Worm (Caenorhabditis elegans) whole organism, L1 larva: Measurements from ENCODE around the gene Y54G2A.11.
A peak's percentile ranks its signal among the peaks of the same experiment; 100 is the strongest.
"Not testable (repeated sequence)": the region's sequence is repeated elsewhere in the genome, so short reads cannot be mapped to it uniquely, and the experiment has no call there.

ENCODE experiments used
- C34B4.2 ChIP-seq: sonication (generic microtip); optimal IDR thresholded peaks from 2 replicates; lab custom pipeline; 2017; ENCODE audit warnings: mild to moderate bottlenecking, missing genetic modification characterization, missing compliant biosample characterization
- F16B12.6 ChIP-seq: fragments of 150-350 bp; optimal IDR thresholded peaks from 2 replicates; lab custom pipeline; 2014; ENCODE audit warnings: missing biosample characterization, missing genetic modification characterization
- Y116A8C.19 ChIP-seq: sonication (generic microtip); optimal IDR thresholded peaks from 2 replicates; lab custom pipeline; 2016; ENCODE audit warnings: missing compliant biosample characterization, missing genetic modification characterization, borderline replicate concordance
- aha-1 ChIP-seq: fragments of 150-350 bp; optimal IDR thresholded peaks from 2 replicates; lab custom pipeline; 2014; ENCODE audit warnings: missing biosample characterization, missing genetic modification characterization
- alr-1 ChIP-seq: fragments of 200-800 bp; sonication (Bioruptor generic); optimal IDR thresholded peaks from 2 replicates; lab custom pipeline; 2018; ENCODE audit warnings: borderline replicate concordance, mild to moderate bottlenecking, missing genetic modification characterization, missing compliant biosample characterization
- blmp-1 ChIP-seq: fragments of 150-350 bp; optimal IDR thresholded peaks from 2 replicates; lab custom pipeline; 2014; ENCODE audit warnings: missing biosample characterization, missing genetic modification characterization
- ceh-63 ChIP-seq: fragments of 200-800 bp; sonication (Bioruptor generic); optimal IDR thresholded peaks from 2 replicates; lab custom pipeline; 2018; ENCODE audit warnings: mild to moderate bottlenecking, missing genetic modification characterization, missing compliant biosample characterization
- ceh-8 ChIP-seq: fragments of 200-800 bp; sonication (Bioruptor generic); optimal IDR thresholded peaks from 2 replicates; lab custom pipeline; 2018; ENCODE audit warnings: mild to moderate bottlenecking, missing genetic modification characterization, moderate library complexity, missing compliant biosample characterization
- dsc-1 ChIP-seq: sonication (generic microtip); optimal IDR thresholded peaks from 2 replicates; lab custom pipeline; 2016; ENCODE audit warnings: mild to moderate bottlenecking, missing genetic modification characterization, missing compliant biosample characterization
- efl-1 ChIP-seq, 4 experiments: fragments of 150-350 bp; optimal IDR thresholded peaks in 3 of 4; peaks in 1 of 4; 1 replicate in 1 of 4; 2 replicates in 3 of 4; lab custom pipeline; 2014; ENCODE audit warnings: missing biosample characterization in 2 of 4, missing genetic modification characterization in 2 of 4, missing genetic modification reagents in 2 of 4
- efl-3 ChIP-seq: fragments of 200-800 bp; sonication (Bioruptor generic); optimal IDR thresholded peaks from 2 replicates; lab custom pipeline; 2018; ENCODE audit warnings: mild to moderate bottlenecking, missing genetic modification characterization, missing compliant biosample characterization
- egl-13 ChIP-seq: sonication (generic microtip); optimal IDR thresholded peaks from 2 replicates; lab custom pipeline; 2016; ENCODE audit warnings: missing genotype, missing genetic modification reagents, missing genetic modification characterization, missing compliant biosample characterization
- elt-3 ChIP-seq, 6 experiments: fragments of 150-350 bp in 1 of 6; sonication (generic microtip); optimal IDR thresholded peaks; 2 replicates each; lab custom pipeline; 2017 to 2018; ENCODE audit warnings: missing biosample characterization in 6 of 6, missing genetic modification characterization in 6 of 6, inconsistent platforms in 1 of 6
- ets-5 ChIP-seq: fragments of 200-800 bp; sonication (Bioruptor generic); IDR thresholded peaks from 2 replicates; pipeline ENCODE4 v1.3.6; 2022; ENCODE audit warnings: missing genetic modification characterization, missing compliant biosample characterization
- fkh-10 ChIP-seq: sonication (generic microtip); optimal IDR thresholded peaks from 2 replicates; lab custom pipeline; 2017; ENCODE audit warnings: missing biosample characterization, missing genetic modification reagents, missing genetic modification characterization
- fkh-4 ChIP-seq: sonication (generic microtip); optimal IDR thresholded peaks from 2 replicates; lab custom pipeline; 2016; ENCODE audit warnings: missing compliant biosample characterization, missing genetic modification characterization, borderline replicate concordance
- fos-1 ChIP-seq: fragments of 150-350 bp; optimal IDR thresholded peaks from 2 replicates; lab custom pipeline; 2014; ENCODE audit warnings: missing biosample characterization, missing genetic modification characterization
- hlh-4 ChIP-seq: sonication (generic microtip); optimal IDR thresholded peaks from 2 replicates; lab custom pipeline; 2016; ENCODE audit warnings: mild to moderate bottlenecking, missing genetic modification characterization, missing compliant biosample characterization
- hpl-2 ChIP-seq: fragments of 150-350 bp; optimal IDR thresholded peaks from 2 replicates; lab custom pipeline; 2014; ENCODE audit warnings: missing biosample characterization, missing genetic modification reagents, missing genetic modification characterization
- irx-1 ChIP-seq: sonication (generic microtip); optimal IDR thresholded peaks from 2 replicates; lab custom pipeline; 2016; ENCODE audit warnings: missing genetic modification characterization, missing compliant biosample characterization
- isw-1 ChIP-seq: fragments of 200-800 bp; sonication (Bioruptor generic); IDR thresholded peaks from 2 replicates; pipeline ENCODE4 v1.3.6; 2022; ENCODE audit warnings: missing genetic modification characterization, missing compliant biosample characterization
- lin-14 ChIP-seq: fragments of 200-800 bp; sonication (Bioruptor generic); optimal IDR thresholded peaks from 2 replicates; lab custom pipeline; 2018; ENCODE audit warnings: mild to moderate bottlenecking, missing genetic modification characterization, moderate library complexity, missing compliant biosample characterization
- lin-35 ChIP-seq, 2 experiments: fragments of 150-350 bp; optimal IDR thresholded peaks; 2 replicates each; lab custom pipeline; 2014; ENCODE audit warnings: missing biosample characterization in 2 of 2, missing genetic modification characterization in 2 of 2, missing genetic modification reagents in 2 of 2
- lir-3 ChIP-seq: sonication (generic microtip); optimal IDR thresholded peaks from 2 replicates; lab custom pipeline; 2016; ENCODE audit warnings: mild to moderate bottlenecking, missing genetic modification characterization, moderate library complexity, missing compliant biosample characterization; ENCODE audit not compliant: poor library complexity
- lsy-2 ChIP-seq, 2 experiments: fragments of 150-350 bp; optimal IDR thresholded peaks; 2 replicates each; lab custom pipeline; 2014; ENCODE audit warnings: missing biosample characterization in 2 of 2, missing genetic modification characterization in 2 of 2
- mep-1 ChIP-seq: fragments of 150-350 bp; optimal IDR thresholded peaks from 2 replicates; lab custom pipeline; 2014; ENCODE audit warnings: missing biosample characterization, missing genetic modification characterization
- nhr-11 ChIP-seq: fragments of 150-350 bp; optimal IDR thresholded peaks from 2 replicates; lab custom pipeline; 2014; ENCODE audit warnings: missing biosample characterization, missing genetic modification characterization
- nhr-12 ChIP-seq: sonication (generic microtip); optimal IDR thresholded peaks from 2 replicates; lab custom pipeline; 2017; ENCODE audit warnings: missing biosample characterization, missing genetic modification characterization
- nhr-19 ChIP-seq: fragments of 200-800 bp; sonication (Bioruptor generic); conservative IDR thresholded peaks from 2 replicates; pipeline ENCODE4 v1.3.6; 2022; ENCODE audit warnings: missing genetic modification characterization, missing compliant biosample characterization
- nhr-237 ChIP-seq: fragments of 150-350 bp; optimal IDR thresholded peaks from 2 replicates; lab custom pipeline; 2014; ENCODE audit warnings: missing biosample characterization, missing genetic modification characterization
- nhr-90 ChIP-seq: sonication (generic microtip); optimal IDR thresholded peaks from 2 replicates; lab custom pipeline; 2016; ENCODE audit warnings: mild to moderate bottlenecking, missing genetic modification characterization, missing compliant biosample characterization; ENCODE audit not compliant: poor library complexity
- pax-3 ChIP-seq: fragments of 200-800 bp; sonication (Bioruptor generic); optimal IDR thresholded peaks from 2 replicates; lab custom pipeline; 2018; ENCODE audit warnings: mild to moderate bottlenecking, missing genetic modification characterization, moderate library complexity, missing compliant biosample characterization
- pqm-1 ChIP-seq: sonication (generic microtip); optimal IDR thresholded peaks from 3 replicates; lab custom pipeline; 2017; ENCODE audit warnings: missing biosample characterization, missing genetic modification characterization
- rnt-1 ChIP-seq: sonication (generic microtip); optimal IDR thresholded peaks from 2 replicates; lab custom pipeline; 2016; ENCODE audit warnings: mild to moderate bottlenecking, missing genetic modification characterization, moderate library complexity, missing compliant biosample characterization
- snu-23 ChIP-seq: sonication (generic microtip); optimal IDR thresholded peaks from 2 replicates; lab custom pipeline; 2016; ENCODE audit warnings: missing genetic modification characterization, missing compliant biosample characterization
- sptf-1 ChIP-seq: fragments of 150-350 bp; optimal IDR thresholded peaks from 2 replicates; lab custom pipeline; 2014; ENCODE audit warnings: missing biosample characterization, missing genetic modification characterization
- sup-37 ChIP-seq: fragments of 200-800 bp; sonication (Bioruptor generic); optimal IDR thresholded peaks from 2 replicates; lab custom pipeline; 2018; ENCODE audit warnings: mild to moderate bottlenecking, missing genetic modification characterization, missing compliant biosample characterization
- tbx-2 ChIP-seq: sonication (generic microtip); optimal IDR thresholded peaks from 2 replicates; lab custom pipeline; 2016; ENCODE audit warnings: missing genetic modification characterization, missing compliant biosample characterization
- tlp-1 ChIP-seq: fragments of 150-350 bp; optimal IDR thresholded peaks from 2 replicates; lab custom pipeline; 2014; ENCODE audit warnings: missing biosample characterization, missing genetic modification characterization
- unc-62 ChIP-seq: fragments of 150-350 bp; optimal IDR thresholded peaks from 2 replicates; lab custom pipeline; 2014; ENCODE audit warnings: missing biosample characterization, missing genetic modification reagents, missing genetic modification characterization
- xbp-1 ChIP-seq: sonication (generic microtip); optimal IDR thresholded peaks from 2 replicates; lab custom pipeline; 2016; ENCODE audit warnings: missing genetic modification characterization, missing compliant biosample characterization
- zag-1 ChIP-seq: fragments of 150-350 bp; optimal IDR thresholded peaks from 2 replicates; lab custom pipeline; 2014; ENCODE audit warnings: missing biosample characterization, missing genetic modification characterization

Y54G2A.11 gene

ce11 chrIV:2725784-2726183 is 45.8 kb downstream of the Y54G2A.11 start, which contains the start of gene ubxn-2 (continued):
- TF ChIP-seq hlh-4 (tag; lab: Kevin White, UChicago) (no peak), aha-1 (peak; percentile 25), hpl-2 (GFP tag; lab: Kevin White, UChicago) (no peak), lir-3 (tag; lab: Kevin White, UChicago) (no peak), alr-1 (tag; lab: Kevin White, UChicago) (no peak), dsc-1 (tag; lab: Kevin White, UChicago) (peak; percentile 88), ets-5 (GFP tag; lab: Robert Waterston, UW) (no peak), pqm-1 (tag; lab: Kevin White, UChicago) (no peak), nhr-19 (GFP tag; lab: Robert Waterston, UW) (peak; percentile 83), tlp-1 (tag; lab: Kevin White, UChicago) (no peak), nhr-12 (tag; lab: Kevin White, UChicago) (no peak), zag-1 (tag; lab: Kevin White, UChicago) (no peak), fkh-10 (GFP tag; lab: Kevin White, UChicago) (no peak), fkh-4 (peak; percentile 56), efl-1 (optimal IDR thresholded peaks at IDR 0.05; lab: Kevin White, UChicago) (peak; percentile 79 to 86), efl-1 (GFP tag; optimal IDR thresholded peaks at IDR 0.05 in 1 of 2; lab: Kevin White, UChicago) (peak; percentile 82 to 98), snu-23 (peak; percentile 92), ceh-8 (GFP tag; lab: Kevin White, UChicago) (peak; percentile 70), mep-1 (peak; percentile 93), lsy-2 (tag; optimal IDR thresholded peaks at IDR 0.05; lab: Kevin White, UChicago) (peak; percentile 89 to 90), xbp-1 (peak; percentile 84), rnt-1 (peak; percentile 94), irx-1 (tag; lab: Kevin White, UChicago) (peak; percentile 78), elt-3 (tag; optimal IDR thresholded peaks at IDR 0.05; lab: Kevin White, UChicago) (peak in 3 of 6 experiments; percentile 20 to 77 (median 63)), unc-62 (GFP tag; lab: Kevin White, UChicago) (no peak), tbx-2 (tag; lab: Kevin White, UChicago) (peak; percentile 91), nhr-237 (tag; lab: Kevin White, UChicago) (no peak), nhr-90 (peak; percentile 91), isw-1 (peak; percentile 87), nhr-11 (tag; lab: Kevin White, UChicago) (no peak), ceh-63 (GFP tag; lab: Kevin White, UChicago) (no peak), blmp-1 (tag; lab: Kevin White, UChicago) (peak; percentile 57), lin-14 (GFP tag; lab: Kevin White, UChicago) (peak; percentile 77), pax-3 (peak; percentile 66), lin-35 (GFP tag; optimal IDR thresholded peaks at IDR 0.05; lab: Kevin White, UChicago) (peak; percentile 79 to 88), sptf-1 (tag; lab: Kevin White, UChicago) (no peak), F16B12.6 (peak; percentile 56), egl-13 (tag; lab: Kevin White, UChicago) (peak; percentile 66)

ce11 chrIV:2719734-2720133 is 51.9 kb downstream of the Y54G2A.11 start, which contains the start of gene ndua-12:
ndua-12 (minus strand) TSS chrIV:2719834.
- not testable (repeated sequence) for TF ChIP-seq sup-37; aha-1; Y116A8C.19 (tag; lab: Kevin White, UChicago)

- not testable (repeated sequence) for TF ChIP-seq efl-3 (GFP tag; lab: Kevin White, UChicago); C34B4.2; fos-1 (tag; lab: Kevin White, UChicago)
Observed at ce11 chrIV:2716474-2716873, 55.1 kb downstream of the Y54G2A.11 start, which contains the start of gene Y94H6A.7. Y94H6A.7 (minus strand) TSS chrIV:2716574.
